Fruit fly (Drosophila melanogaster): Measurements from ENCODE around the gene vig2.

vig2 gene

dm6 chr3R:25172353-25172752, 49.2 kb downstream of the vig2 start (continued):
- TF ChIP-seq Elba2 (GFP tag; optimal IDR thresholded peaks at IDR 0.05) (no peak), zf30C (GFP tag; optimal IDR thresholded peaks at IDR 0.05) (no peak), Hr39 (optimal IDR thresholded peaks at IDR 0.05) (no peak), Sox100B (GFP tag; optimal IDR thresholded peaks at IDR 0.05) (no peak)

DNA sequence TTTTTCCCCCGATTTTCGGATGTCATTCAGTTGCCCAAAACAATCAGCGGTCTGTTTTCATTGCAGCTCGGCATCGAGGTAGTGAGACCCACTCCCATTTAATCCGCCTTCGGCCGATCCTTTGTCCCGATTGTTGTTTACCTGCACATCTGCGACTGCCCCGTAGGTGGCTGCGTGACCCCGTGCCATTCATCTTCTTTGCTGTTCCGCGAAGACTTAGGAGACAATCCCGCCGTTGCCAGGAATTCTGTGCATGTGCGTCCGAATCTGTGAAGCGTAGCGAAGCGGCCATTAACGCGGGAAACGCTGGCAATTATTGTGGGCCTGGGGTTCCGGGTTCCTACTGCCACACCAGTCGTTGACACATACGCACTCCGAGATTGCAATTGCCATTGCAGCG, 49.8 kb downstream of the vig2 start:
- TF ChIP-seq cad (GFP tag; optimal IDR thresholded peaks at IDR 0.05) (peak; percentile 18), zen (tag; optimal IDR thresholded peaks at IDR 0.05) (peak; percentile 89), z (GFP tag; IDR thresholded peaks at IDR 0.05) (no peak), twi (tag; optimal IDR thresholded peaks at IDR 0.05) (peak; percentile 10), D (optimal IDR thresholded peaks at IDR 0.05) (peak; percentile 92), D (GFP tag; optimal IDR thresholded peaks at IDR 0.05) (no peak), Nf-YA (GFP tag; IDR thresholded peaks at IDR 0.05) (no peak), CG15479 (GFP tag; optimal IDR thresholded peaks at IDR 0.05) (peak; percentile 23)

- TF ChIP-seq Six4 (GFP tag; optimal IDR thresholded peaks at IDR 0.05) (peak; percentile 53), tin (GFP tag; optimal IDR thresholded peaks at IDR 0.05) (peak; percentile 21), CG31441 (GFP tag; IDR thresholded peaks at IDR 0.05) (peak; percentile 49), D19A (tag; optimal IDR thresholded peaks at IDR 0.05) (peak; percentile 49), CG17361 (GFP tag; IDR thresholded peaks at IDR 0.05) (peak; percentile 61), Ssrp (tag; optimal IDR thresholded peaks at IDR 0.05) (peak; percentile 2), prd (optimal IDR thresholded peaks at IDR 0.05) (no peak), prd (GFP tag; IDR thresholded peaks at IDR 0.05) (peak; percentile 57), Blimp-1 (GFP tag; optimal IDR thresholded peaks at IDR 0.05) (peak; percentile 39), pan (optimal IDR thresholded peaks at IDR 0.05) (peak in 1 of 2 experiments; percentile 77), pan (GFP tag; optimal IDR thresholded peaks at IDR 0.05 in 1 of 2, IDR thresholded peaks at IDR 0.05 in 1 of 2) (peak in 1 of 2 experiments; percentile 66), grau (tag; optimal IDR thresholded peaks at IDR 0.05) (peak; percentile 36), CG7556 (GFP tag; optimal IDR thresholded peaks at IDR 0.05) (peak; percentile 25), fd96Cb (tag; optimal IDR thresholded peaks at IDR 0.05) (peak; percentile 59), Abd-B (GFP tag; optimal IDR thresholded peaks at IDR 0.05) (peak; percentile 7), dmrt11E (tag; optimal IDR thresholded peaks at IDR 0.05) (peak; percentile 71), CG10979 (tag; optimal IDR thresholded peaks at IDR 0.05) (peak; percentile 71), vvl (GFP tag; IDR thresholded peaks at IDR 0.05) (0 out of 2 replicates have a peak, but pooled peaks have one; percentile 24), trem (tag; optimal IDR thresholded peaks at IDR 0.05) (peak; percentile 33), Hmx (GFP tag; optimal IDR thresholded peaks at IDR 0.05) (no peak), CG2678 (tag; optimal IDR thresholded peaks at IDR 0.05) (peak; percentile 46), gce (GFP tag; IDR thresholded peaks at IDR 0.05) (no peak), CG1529 (GFP tag; optimal IDR thresholded peaks at IDR 0.05) (no peak), D19B (GFP tag; optimal IDR thresholded peaks at IDR 0.05) (peak; percentile 83), scrt (GFP tag; optimal IDR thresholded peaks at IDR 0.05) (no peak), Atf3 (GFP tag; optimal IDR thresholded peaks at IDR 0.05) (no peak), CG12071 (GFP tag; optimal IDR thresholded peaks at IDR 0.05) (no peak), Pdp1 (GFP tag; optimal IDR thresholded peaks at IDR 0.05) (peak in 1 of 2 experiments; percentile 37), CG30403 (GFP tag; optimal IDR thresholded peaks at IDR 0.05) (peak; percentile 14), nerfin-2 (GFP tag; IDR thresholded peaks at IDR 0.05; ENCODE audit: partially characterized antibody) (no peak), B-H1 (GFP tag; IDR thresholded peaks at IDR 0.05) (no peak), CG6689 (GFP tag; IDR thresholded peaks at IDR 0.05) (peak; percentile 50; the same call in 1 of the 2 replicates), YL-1 (GFP tag; optimal IDR thresholded peaks at IDR 0.05) (no peak), br (optimal IDR thresholded peaks at IDR 0.05) (no peak), dmrt99B (tag; optimal IDR thresholded peaks at IDR 0.05) (peak; percentile 39), CG16815 (GFP tag; optimal IDR thresholded peaks at IDR 0.05) (peak; percentile 20), chif (GFP tag; optimal IDR thresholded peaks at IDR 0.05) (peak in 1 of 2 experiments; percentile 42), HLH54F (GFP tag; optimal IDR thresholded peaks at IDR 0.05) (no peak)
Measured at dm6 chr3R:25174244-25174643, 51.1 kb downstream of the vig2 start.
